Fruit fly (Drosophila melanogaster): ENCODE measurements around the gene beta-PheRS.
A peak's percentile ranks its signal among the peaks of the same experiment; 100 is the strongest.

The beta-PheRS gene

dm6 chr3R:24276104-24277008 is 23.9 kb upstream of the beta-PheRS start, which contains the start of gene Orct (continued):
- peak; percentile 46; the same call in 1 of the 2 replicates for TF ChIP-seq E2f2 (GFP tag; IDR thresholded peaks at IDR 0.05)
- peak; percentile 29 for TF ChIP-seq NK7.1 (GFP tag; optimal IDR thresholded peaks at IDR 0.05)
- TF ChIP-seq Lim3 (GFP tag; IDR thresholded peaks at IDR 0.05): no peak
- no peak for TF ChIP-seq Mad (GFP tag; optimal IDR thresholded peaks at IDR 0.05)
- 0 out of 3 replicates have a peak, but pooled peaks have one; percentile 42 for TF ChIP-seq CG7357 (GFP tag; IDR thresholded peaks at IDR 0.05)
- peak; percentile 89 for TF ChIP-seq lab (GFP tag; optimal IDR thresholded peaks at IDR 0.05)
- no peak for TF ChIP-seq pan (optimal IDR thresholded peaks at IDR 0.05)
- peak in 1 of 2 experiments; percentile 69 for TF ChIP-seq pan (GFP tag; optimal IDR thresholded peaks at IDR 0.05 in 1 of 2, IDR thresholded peaks at IDR 0.05 in 1 of 2)
- peak; percentile 70 for TF ChIP-seq CG12155 (GFP tag; optimal IDR thresholded peaks at IDR 0.05)
- peak; percentile 75 for TF ChIP-seq scrt (GFP tag; optimal IDR thresholded peaks at IDR 0.05)
- TF ChIP-seq CG12769 (tag; optimal IDR thresholded peaks at IDR 0.05): peak; percentile 83
- peak; percentile 80 for TF ChIP-seq HmgZ (tag; optimal IDR thresholded peaks at IDR 0.05)
- TF ChIP-seq CG17186 (GFP tag; optimal IDR thresholded peaks at IDR 0.05): no peak
- TF ChIP-seq Ets65A (GFP tag): peak; percentile 84
- TF ChIP-seq bbx (GFP tag; IDR thresholded peaks at IDR 0.05; ENCODE audit: partially characterized antibody): no peak
- no peak for TF ChIP-seq slou (GFP tag; optimal IDR thresholded peaks at IDR 0.05)
- TF ChIP-seq Hsf (GFP tag; optimal IDR thresholded peaks at IDR 0.05): peak; percentile 63
- TF ChIP-seq CG15073 (GFP tag; optimal IDR thresholded peaks at IDR 0.05): peak; percentile 90
- TF ChIP-seq gce (GFP tag; IDR thresholded peaks at IDR 0.05): no peak
- peak; percentile 63 for TF ChIP-seq cwo (GFP tag; optimal IDR thresholded peaks at IDR 0.05)
- TF ChIP-seq nerfin-1 (tag; optimal IDR thresholded peaks at IDR 0.05): peak; percentile 54
- no peak for TF ChIP-seq Spps (tag; optimal IDR thresholded peaks at IDR 0.05)
- peak; percentile 37 for TF ChIP-seq Atf-2 (GFP tag; optimal IDR thresholded peaks at IDR 0.05)
- TF ChIP-seq CG11093 (GFP tag; IDR thresholded peaks at IDR 0.05): no peak
- peak; percentile 43 for TF ChIP-seq CG7987 (GFP tag; optimal IDR thresholded peaks at IDR 0.05)
- no peak for TF ChIP-seq gt (GFP tag; IDR thresholded peaks at IDR 0.05)
- TF ChIP-seq CG13894 (tag; optimal IDR thresholded peaks at IDR 0.05): peak; percentile 64
- peak; percentile 59 for TF ChIP-seq jumu (GFP tag; optimal IDR thresholded peaks at IDR 0.05)
- peak; percentile 58 for TF ChIP-seq CG14441 (GFP tag; IDR thresholded peaks at IDR 0.05)
- TF ChIP-seq CG10654 (GFP tag; optimal IDR thresholded peaks at IDR 0.05): peak; percentile 27
- peak; percentile 65 for TF ChIP-seq Atf6 (GFP tag; IDR thresholded peaks at IDR 0.05)
- TF ChIP-seq cad (GFP tag; optimal IDR thresholded peaks at IDR 0.05): no peak
- peak; percentile 41 for TF ChIP-seq slp2 (GFP tag; optimal IDR thresholded peaks at IDR 0.05)
- TF ChIP-seq CG11247 (GFP tag; IDR thresholded peaks at IDR 0.05): peak; percentile 59; the same call in 1 of the 2 replicates
- peak; percentile 93 for TF ChIP-seq sens (GFP tag)
- TF ChIP-seq CG16863 (GFP tag; optimal IDR thresholded peaks at IDR 0.05): peak; percentile 50
- TF ChIP-seq NC2β (GFP tag; optimal IDR thresholded peaks at IDR 0.05): peak; percentile 24
- peak; percentile 62 for TF ChIP-seq Max (GFP tag; optimal IDR thresholded peaks at IDR 0.05)
- peak; percentile 41 for TF ChIP-seq CG10979 (tag; optimal IDR thresholded peaks at IDR 0.05)
- peak; percentile 68 for TF ChIP-seq CG7786 (GFP tag; optimal IDR thresholded peaks at IDR 0.05)
- peak; percentile 59 for TF ChIP-seq CG12071 (GFP tag; optimal IDR thresholded peaks at IDR 0.05)
- no peak for TF ChIP-seq p53 (GFP tag; optimal IDR thresholded peaks at IDR 0.05)
- TF ChIP-seq luna (GFP tag; optimal IDR thresholded peaks at IDR 0.05): peak; percentile 2
- TF ChIP-seq crp (GFP tag; optimal IDR thresholded peaks at IDR 0.05): peak in 1 of 2 experiments; percentile 36
- no peak for TF ChIP-seq hth (optimal IDR thresholded peaks at IDR 0.05)
- peak; percentile 29; the same call in 1 of the 2 replicates for TF ChIP-seq stc (GFP tag; IDR thresholded peaks at IDR 0.05)
- no peak for TF ChIP-seq CG10321 (GFP tag; IDR thresholded peaks at IDR 0.05)
- peak; percentile 56 for TF ChIP-seq Bteb2 (GFP tag; optimal IDR thresholded peaks at IDR 0.05)
- peak in 1 of 2 experiments; percentile 68 for TF ChIP-seq bsh (GFP tag; optimal IDR thresholded peaks at IDR 0.05)
- peak; percentile 57; the same call in 1 of the 2 replicates for TF ChIP-seq CG31224 (GFP tag; IDR thresholded peaks at IDR 0.05)

Data from whole organism, embryonic.